Worm (Caenorhabditis elegans) whole organism, late embryonic: ENCODE results near the gene pigm-1.
A peak's percentile ranks its signal among the peaks of the same experiment; 100 is the strongest.

ENCODE experiments used
- C38D4.7 ChIP-seq: fragments of 200-800 bp; sonication (Bioruptor generic); optimal IDR thresholded peaks from 2 replicates; lab custom pipeline; 2018; ENCODE audit warnings: mild to moderate bottlenecking, missing genetic modification characterization, moderate library complexity, missing compliant biosample characterization
- F13H6.1 ChIP-seq: sonication (generic microtip); optimal IDR thresholded peaks from 2 replicates; lab custom pipeline; 2016; ENCODE audit warnings: missing genetic modification characterization, missing compliant biosample characterization
- K09A11.1 ChIP-seq: sonication (generic microtip); optimal IDR thresholded peaks from 2 replicates; lab custom pipeline; 2017; ENCODE audit warnings: antibody characterized with exemption, mild to moderate bottlenecking, missing genetic modification characterization, missing compliant biosample characterization; ENCODE audit not compliant: insufficient read depth
- Y22D7AL.16 ChIP-seq: sonication (generic microtip); optimal IDR thresholded peaks from 2 replicates; lab custom pipeline; 2016; ENCODE audit warnings: missing genetic modification characterization, missing compliant biosample characterization
- ama-1 ChIP-seq: fragments of 150-350 bp; optimal IDR thresholded peaks from 2 replicates; lab custom pipeline; 2014
- ceh-14 ChIP-seq: sonication (generic microtip); optimal IDR thresholded peaks from 2 replicates; lab custom pipeline; 2016; ENCODE audit warnings: missing genotype, missing genetic modification characterization, missing compliant biosample characterization
- ceh-18 ChIP-seq: sonication (generic microtip); optimal IDR thresholded peaks from 2 replicates; lab custom pipeline; 2016; ENCODE audit warnings: missing genetic modification characterization, missing compliant biosample characterization
- ceh-22 ChIP-seq: sonication (generic microtip); optimal IDR thresholded peaks from 2 replicates; lab custom pipeline; 2017; ENCODE audit warnings: missing biosample characterization, missing genetic modification characterization
- ceh-24 ChIP-seq: sonication (generic microtip); optimal IDR thresholded peaks from 2 replicates; lab custom pipeline; 2016; ENCODE audit warnings: mild to moderate bottlenecking, missing genetic modification characterization, missing compliant biosample characterization
- ceh-31 ChIP-seq: sonication (generic microtip); optimal IDR thresholded peaks from 2 replicates; lab custom pipeline; 2016; ENCODE audit warnings: missing genetic modification characterization, missing compliant biosample characterization
- ceh-45 ChIP-seq: fragments of 200-800 bp; sonication (Bioruptor generic); IDR thresholded peaks from 2 replicates; pipeline ENCODE4 v1.3.6; 2022; ENCODE audit warnings: missing genetic modification reagents, missing genetic modification characterization, missing compliant biosample characterization
- ceh-6 ChIP-seq: fragments of 200-800 bp; sonication (Bioruptor generic); optimal IDR thresholded peaks from 2 replicates; lab custom pipeline; 2018; ENCODE audit warnings: mild to moderate bottlenecking, missing genetic modification characterization, missing compliant biosample characterization
- dve-1 ChIP-seq: sonication (generic microtip); optimal IDR thresholded peaks from 2 replicates; lab custom pipeline; 2017; ENCODE audit warnings: antibody characterized with exemption, mild to moderate bottlenecking, missing genetic modification characterization, missing compliant biosample characterization
- elt-2 ChIP-seq: sonication (generic microtip); optimal IDR thresholded peaks from 2 replicates; lab custom pipeline; 2016; ENCODE audit warnings: missing genetic modification reagents, missing genetic modification characterization, missing compliant biosample characterization
- elt-4 ChIP-seq: sonication (generic microtip); optimal IDR thresholded peaks from 2 replicates; lab custom pipeline; 2016; ENCODE audit warnings: missing genetic modification characterization, missing compliant biosample characterization
- eyg-1 ChIP-seq: sonication (generic microtip); optimal IDR thresholded peaks from 2 replicates; lab custom pipeline; 2016; ENCODE audit warnings: missing genotype, missing genetic modification characterization, missing compliant biosample characterization
- fax-1 ChIP-seq: sonication (generic microtip); optimal IDR thresholded peaks from 2 replicates; lab custom pipeline; 2016; ENCODE audit warnings: missing genotype, missing genetic modification characterization, missing compliant biosample characterization
- fkh-6 ChIP-seq: sonication (generic microtip); optimal IDR thresholded peaks from 2 replicates; lab custom pipeline; 2016; ENCODE audit warnings: missing genetic modification characterization, missing compliant biosample characterization
- gmeb-2 ChIP-seq: sonication (generic microtip); optimal IDR thresholded peaks from 2 replicates; lab custom pipeline; 2016; ENCODE audit warnings: missing genetic modification characterization, inconsistent platforms, missing compliant biosample characterization
- hlh-13 ChIP-seq: fragments of 200-800 bp; sonication (Bioruptor generic); optimal IDR thresholded peaks from 2 replicates; lab custom pipeline; 2018; ENCODE audit warnings: mild to moderate bottlenecking, missing genetic modification characterization, missing compliant biosample characterization
- hlh-6 ChIP-seq: sonication (generic microtip); optimal IDR thresholded peaks from 2 replicates; lab custom pipeline; 2016; ENCODE audit warnings: missing genotype, missing genetic modification characterization, missing compliant biosample characterization
- hlh-8 ChIP-seq: sonication (generic microtip); optimal IDR thresholded peaks from 2 replicates; lab custom pipeline; 2016; ENCODE audit warnings: missing genotype, missing genetic modification characterization, missing compliant biosample characterization
- lin-11 ChIP-seq: fragments of 200-800 bp; sonication (Bioruptor generic); optimal IDR thresholded peaks from 2 replicates; lab custom pipeline; 2018; ENCODE audit warnings: mild to moderate bottlenecking, missing genetic modification characterization, missing compliant biosample characterization
- npax-4 ChIP-seq: sonication (generic microtip); optimal IDR thresholded peaks from 2 replicates; lab custom pipeline; 2016; ENCODE audit warnings: missing genetic modification characterization, missing compliant biosample characterization
- odd-2 ChIP-seq: sonication (generic microtip); optimal IDR thresholded peaks from 2 replicates; lab custom pipeline; 2017; ENCODE audit warnings: antibody characterized with exemption, mild to moderate bottlenecking, missing genetic modification characterization, missing compliant biosample characterization
- pag-3 ChIP-seq: sonication (generic microtip); optimal IDR thresholded peaks from 2 replicates; lab custom pipeline; 2016; ENCODE audit warnings: missing compliant biosample characterization, missing genetic modification characterization, borderline replicate concordance
- pat-9 ChIP-seq: fragments of 200-800 bp; sonication (Bioruptor generic); optimal IDR thresholded peaks from 2 replicates; lab custom pipeline; 2018; ENCODE audit warnings: mild to moderate bottlenecking, missing genetic modification characterization, moderate library complexity, missing compliant biosample characterization
- pax-1 ChIP-seq: fragments of 150-350 bp; optimal IDR thresholded peaks from 2 replicates; lab custom pipeline; 2014; ENCODE audit warnings: missing biosample characterization, missing genetic modification characterization
- pha-2 ChIP-seq: sonication (generic microtip); optimal IDR thresholded peaks from 2 replicates; lab custom pipeline; 2017; ENCODE audit warnings: mild to moderate bottlenecking, missing genetic modification characterization, missing compliant biosample characterization
- pha-4 ChIP-seq: fragments of 150-350 bp; optimal IDR thresholded peaks from 2 replicates; lab custom pipeline; 2018; ENCODE audit warnings: missing biosample characterization, missing genetic modification reagents, missing genetic modification characterization
- pqm-1 ChIP-seq: sonication (generic microtip); optimal IDR thresholded peaks from 2 replicates; lab custom pipeline; 2016; ENCODE audit warnings: missing genetic modification characterization, missing compliant biosample characterization
- sox-4 ChIP-seq: sonication (generic microtip); optimal IDR thresholded peaks from 2 replicates; lab custom pipeline; 2017; ENCODE audit warnings: mild to moderate bottlenecking, missing genetic modification characterization, inconsistent platforms, missing compliant biosample characterization
- syd-9 ChIP-seq: sonication (generic microtip); optimal IDR thresholded peaks from 2 replicates; lab custom pipeline; 2016; ENCODE audit warnings: mild to moderate bottlenecking, missing genetic modification characterization, moderate library complexity, missing compliant biosample characterization
- tbx-2 ChIP-seq: sonication (generic microtip); optimal IDR thresholded peaks from 2 replicates; lab custom pipeline; 2016; ENCODE audit warnings: missing genetic modification characterization, missing compliant biosample characterization
- tbx-7 ChIP-seq: sonication (generic microtip); optimal IDR thresholded peaks from 2 replicates; lab custom pipeline; 2016; ENCODE audit warnings: missing genotype, missing genetic modification characterization, missing compliant biosample characterization
- ttx-3 ChIP-seq: sonication (generic microtip); optimal IDR thresholded peaks from 2 replicates; lab custom pipeline; 2016; ENCODE audit warnings: missing genetic modification reagents, missing genetic modification characterization, missing compliant biosample characterization
- unc-3 ChIP-seq, 2 experiments: fragments of 200-800 bp in 1 of 2; sonication (Bioruptor generic) in 1 of 2; sonication (generic microtip) in 1 of 2; conservative IDR thresholded peaks in 1 of 2; optimal IDR thresholded peaks in 1 of 2; 2 replicates each; pipeline versions ENCODE4 v1.3.6 to Lab custom; 2016 to 2022; ENCODE audit warnings: missing compliant biosample characterization in 2 of 2, missing genetic modification characterization in 2 of 2, missing genetic modification reagents in 1 of 2
- unc-42 ChIP-seq: sonication (generic microtip); optimal IDR thresholded peaks from 2 replicates; lab custom pipeline; 2016; ENCODE audit warnings: missing genotype, missing genetic modification characterization, missing compliant biosample characterization
- unc-55 ChIP-seq: sonication (generic microtip); optimal IDR thresholded peaks from 2 replicates; lab custom pipeline; 2017; ENCODE audit warnings: missing biosample characterization, missing genetic modification reagents, missing genetic modification characterization
- zip-5 ChIP-seq: sonication (generic microtip); optimal IDR thresholded peaks from 2 replicates; lab custom pipeline; 2016; ENCODE audit warnings: missing genetic modification characterization, missing compliant biosample characterization

The pigm-1 gene

DNA sequence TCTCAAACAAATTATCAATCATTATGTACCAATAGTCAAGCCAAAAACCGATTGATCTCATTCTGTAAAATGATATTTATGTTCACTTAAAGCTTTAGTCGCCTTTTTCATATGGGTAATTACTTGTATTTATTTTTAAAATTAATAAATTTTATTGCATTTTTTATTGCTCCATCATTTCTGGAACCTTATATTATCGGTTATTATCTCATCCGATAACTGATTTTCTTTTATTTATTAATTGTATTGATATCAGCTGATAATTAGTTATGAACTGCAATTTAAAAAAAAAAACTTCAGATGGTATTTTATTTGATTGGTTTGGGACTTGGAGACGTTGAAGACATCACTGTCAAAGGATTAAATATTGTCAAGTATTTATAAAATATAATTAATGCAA is 1.6 kb downstream of the pigm-1 start, which contains the start of gene dph-5:
TSS of gene dph-5 (plus strand) at position 301 of the 400 bp plus-strand sequence.
- TF ChIP-seq hlh-8 (no peak), ceh-22 (no peak), K09A11.1 (tag; lab: Kevin White, UChicago) (no peak)

DNA sequence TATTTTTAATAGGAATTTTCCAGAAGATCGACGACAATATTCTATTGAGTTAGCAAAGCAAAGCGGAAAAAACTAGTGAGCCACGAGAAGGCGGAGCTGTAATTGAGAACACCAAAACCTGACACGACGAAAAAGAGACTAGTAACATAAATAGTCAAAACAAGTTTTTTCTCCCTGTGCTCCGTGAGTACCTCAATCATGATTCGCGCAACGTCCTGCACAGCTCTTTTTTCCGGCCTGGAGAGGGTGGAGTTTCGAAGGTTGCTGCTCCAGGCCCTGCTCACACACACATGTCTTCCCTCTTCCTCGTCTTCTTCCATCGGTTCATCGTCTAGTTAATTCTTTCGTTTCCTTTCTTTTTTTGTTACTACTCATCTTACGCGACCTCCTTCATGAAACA is 3.4 kb downstream of the pigm-1 start, which contains the start of gene clh-2:
TSS of gene clh-2 (plus strand) at position 301 of the 400 bp plus-strand sequence.
- no peak for TF ChIP-seq zip-5 (tag; lab: Kevin White, UChicago)
- no peak for TF ChIP-seq ceh-24 (tag; lab: Kevin White, UChicago)
- no peak for TF ChIP-seq gmeb-2
- no peak for TF ChIP-seq odd-2
- TF ChIP-seq pag-3 (tag; lab: Kevin White, UChicago) = no peak
- no peak for TF ChIP-seq ttx-3
- TF ChIP-seq npax-4 (tag; lab: Kevin White, UChicago) = no peak
- no peak for TF ChIP-seq unc-3 (GFP tag; conservative IDR thresholded peaks at IDR 0.05; lab: Robert Waterston, UW)
- TF ChIP-seq unc-3 (tag; optimal IDR thresholded peaks at IDR 0.05; lab: Kevin White, UChicago) = no peak

DNA sequence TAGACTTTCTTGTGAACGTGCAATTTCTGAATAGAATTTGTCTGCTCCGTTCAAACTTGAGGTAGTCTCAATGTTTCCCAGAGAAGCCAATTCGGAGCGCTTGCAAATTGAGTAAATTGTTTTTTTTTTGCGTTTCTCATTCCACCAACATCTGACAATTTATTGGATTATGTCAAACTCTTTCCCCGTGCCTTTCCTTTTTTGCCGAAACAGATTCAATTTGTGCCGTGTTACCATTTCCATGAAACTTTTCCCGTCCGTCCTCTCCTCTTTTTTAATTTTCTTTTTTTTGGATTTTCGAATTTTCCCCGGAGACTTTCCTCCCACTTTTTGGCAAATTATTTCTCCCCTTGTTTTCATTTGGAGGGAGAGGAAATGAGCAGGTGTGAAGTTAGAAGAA is 5.2 kb downstream of the pigm-1 start:
- peak; percentile 76 for TF ChIP-seq unc-42
- no peak for TF ChIP-seq dve-1

DNA sequence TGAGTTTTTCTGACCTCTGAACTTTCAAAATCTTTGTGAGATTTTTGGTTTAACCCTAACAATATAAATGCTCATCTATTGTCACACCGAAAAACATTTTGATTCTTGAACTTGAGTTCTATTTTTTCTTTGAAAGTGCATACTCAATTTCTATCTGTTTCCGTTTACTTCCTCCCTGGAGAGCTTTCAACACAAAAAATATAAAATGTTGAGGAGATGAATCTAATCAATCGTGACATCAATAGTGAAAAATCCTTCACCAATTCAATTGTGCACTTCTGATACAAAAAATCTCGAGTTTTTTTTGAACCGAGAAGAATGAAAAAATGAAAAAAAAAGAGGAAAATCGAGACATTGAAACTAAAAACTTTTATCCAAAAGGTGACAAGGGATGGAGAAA is 13.5 kb downstream of the pigm-1 start:
- TF ChIP-seq unc-42 (no peak), ceh-31 (no peak), tbx-2 (no peak), lin-11 (tag; lab: Kevin White, UChicago) (no peak)

DNA sequence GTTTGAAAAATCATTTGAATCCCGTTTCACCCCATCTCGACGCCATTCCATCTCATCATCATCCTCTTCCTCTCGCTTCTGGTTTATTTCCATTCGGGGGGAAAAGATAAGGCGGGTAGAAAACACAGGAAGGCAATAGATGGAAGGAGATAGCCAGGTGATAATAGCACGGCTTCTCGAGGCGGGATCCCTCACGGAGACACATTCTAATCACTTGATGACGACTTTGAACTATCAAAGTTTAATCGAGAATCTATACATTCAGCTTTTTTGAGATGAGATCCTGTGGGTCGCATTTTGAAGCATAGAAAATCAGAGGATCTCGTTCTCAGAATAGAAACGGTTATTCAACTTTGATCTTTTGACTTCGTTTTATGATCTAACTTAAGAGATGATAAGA is 23.7 kb downstream of the pigm-1 start, which contains the start of gene C33B4.2:
TSS of gene C33B4.2 (minus strand) at position 165 of the 400 bp plus-strand sequence.
- no peak for TF ChIP-seq sox-4 (tag; lab: Kevin White, UChicago)
- no peak for TF ChIP-seq ceh-6 (GFP tag; lab: Kevin White, UChicago)
- TF ChIP-seq eyg-1 (tag; lab: Kevin White, UChicago) = no peak
- no peak for TF ChIP-seq pha-4 (tag; lab: Kevin White, UChicago)
- TF ChIP-seq pat-9 = no peak
- no peak for TF ChIP-seq tbx-2
- TF ChIP-seq ceh-45 (GFP tag; lab: Robert Waterston, UW) = no peak
- TF ChIP-seq syd-9 (tag; lab: Kevin White, UChicago) = no peak
- TF ChIP-seq Y22D7AL.16 = no peak
- TF ChIP-seq lin-11 (tag; lab: Kevin White, UChicago) = no peak
- no peak for TF ChIP-seq pha-2 (tag; lab: Kevin White, UChicago)
- no peak for TF ChIP-seq hlh-13 (GFP tag; lab: Kevin White, UChicago)
- TF ChIP-seq tbx-7 = no peak
- no peak for TF ChIP-seq elt-2 (tag; lab: Kevin White, UChicago)

DNA sequence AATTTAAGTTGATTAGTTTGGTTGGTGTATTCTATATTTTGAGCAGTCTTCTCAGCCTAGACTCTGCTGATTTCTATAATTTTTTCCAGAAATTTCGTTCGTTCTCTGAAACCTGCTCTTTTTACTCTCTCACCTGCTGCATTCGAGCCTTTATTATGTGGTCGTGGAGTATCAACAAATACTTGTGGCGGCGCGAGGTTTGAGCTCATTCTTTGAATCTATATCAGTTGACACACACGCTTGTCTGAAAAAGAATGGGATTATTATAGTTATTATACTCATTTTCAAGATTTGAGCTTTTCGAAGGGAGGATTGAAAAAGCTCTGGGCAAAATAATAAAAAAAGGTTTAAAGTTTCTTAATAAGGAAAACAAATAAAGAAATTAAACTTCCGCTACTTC is 27.8 kb downstream of the pigm-1 start:
- no peak for TF ChIP-seq gmeb-2
- no peak for TF ChIP-seq unc-55
- no peak for TF ChIP-seq ceh-18
- TF ChIP-seq Y22D7AL.16 = no peak
- no peak for TF ChIP-seq pax-1 (tag; lab: Kevin White, UChicago)
- no peak for TF ChIP-seq fax-1 (tag; lab: Kevin White, UChicago)
- no peak for TF ChIP-seq elt-2 (tag; lab: Kevin White, UChicago)
- TF ChIP-seq eyg-1 (tag; lab: Kevin White, UChicago) = no peak
- no peak for TF ChIP-seq ama-1
- no peak for TF ChIP-seq F13H6.1
- no peak for TF ChIP-seq ceh-31
- no peak for TF ChIP-seq pqm-1 (tag; lab: Kevin White, UChicago)
- TF ChIP-seq pha-2 (tag; lab: Kevin White, UChicago) = no peak
- TF ChIP-seq fkh-6 (tag; lab: Kevin White, UChicago) = no peak
- TF ChIP-seq ceh-14 (tag; lab: Kevin White, UChicago) = no peak
- no peak for TF ChIP-seq hlh-6
- TF ChIP-seq C38D4.7 (GFP tag; lab: Kevin White, UChicago) = no peak
- TF ChIP-seq elt-4 (tag; lab: Kevin White, UChicago) = no peak
